Worm (Caenorhabditis elegans) whole organism, L4/young adult: ENCODE results near the gene F55B11.3.
"Not testable (repeated sequence)": the region's sequence is repeated elsewhere in the genome, so short reads cannot be mapped to it uniquely, and the experiment has no call there.

Experiments used
- W03F9.2 ChIP-seq: fragments of 150-350 bp; optimal IDR thresholded peaks from 2 replicates; lab custom pipeline; 2014; ENCODE audit warnings: missing biosample characterization, missing genetic modification characterization
- dao-5 ChIP-seq: sonication (generic microtip); optimal IDR thresholded peaks from 2 replicates; lab custom pipeline; 2016; ENCODE audit warnings: missing genotype, missing genetic modification characterization, moderate library complexity, missing compliant biosample characterization
- him-1 ChIP-seq: sonication (generic microtip); optimal IDR thresholded peaks from 2 replicates; lab custom pipeline; 2016; ENCODE audit warnings: missing genotype, missing genetic modification reagents, missing genetic modification characterization, missing compliant biosample characterization

Gene F55B11.3

ce11 chrIV:14395531-14395930 is 29.0 kb upstream of the F55B11.3 start:
- TF ChIP-seq him-1 (tag; lab: Kevin White, UChicago), result no peak
- TF ChIP-seq dao-5, result no peak
- TF ChIP-seq W03F9.2 (tag; lab: Kevin White, UChicago), result no peak

DNA sequence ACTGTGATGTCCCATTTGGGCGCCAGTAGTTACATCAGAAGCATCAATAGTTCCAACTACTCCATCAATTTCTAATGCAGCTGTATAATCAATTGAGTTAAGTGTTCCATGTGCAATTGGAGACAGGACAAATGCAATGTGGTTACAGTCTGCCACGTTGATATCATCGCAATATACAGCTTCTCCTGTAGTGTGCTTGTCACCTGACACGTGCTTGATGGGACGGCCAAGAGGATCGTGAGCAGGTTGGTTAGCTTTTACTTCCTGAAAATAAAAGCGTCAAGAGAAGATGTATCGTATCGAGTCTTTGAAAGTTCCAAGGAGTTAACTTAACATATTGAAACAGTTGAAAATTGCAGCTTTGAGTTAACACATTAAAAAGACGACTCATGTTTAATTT is 15.9 kb upstream of the F55B11.3 start:
- no peak for TF ChIP-seq him-1 (tag; lab: Kevin White, UChicago)
- TF ChIP-seq W03F9.2 (tag; lab: Kevin White, UChicago), result no peak
- no peak for TF ChIP-seq dao-5

- TF ChIP-seq him-1 (tag; lab: Kevin White, UChicago) (no peak), W03F9.2 (tag; lab: Kevin White, UChicago) (no peak), dao-5 (no peak)
These were observed 11.8 kb upstream of the F55B11.3 start, which contains the start of gene xdh-1 for ce11 chrIV:14412655-14413054. TSS of gene xdh-1 (minus strand) at chrIV:14412894.

DNA sequence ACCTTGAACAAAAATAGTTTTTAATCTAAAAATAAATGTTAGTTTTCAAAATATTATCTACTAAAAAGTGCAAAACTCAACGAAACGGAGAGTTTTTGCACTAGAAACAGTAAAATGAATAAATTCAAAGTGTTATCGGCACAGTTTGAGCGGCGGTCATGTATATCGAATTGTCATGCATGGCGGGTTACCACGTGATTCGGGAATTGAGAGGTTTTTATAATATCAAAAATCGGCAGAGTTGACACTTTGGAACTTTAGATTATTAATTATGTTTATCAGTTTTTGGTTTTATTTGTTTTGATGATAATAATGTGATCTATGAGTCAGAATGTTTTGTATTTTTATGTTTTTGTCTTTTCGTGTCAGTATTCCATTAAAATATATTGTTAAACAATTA is 11.1 kb upstream of the F55B11.3 start:
- TF ChIP-seq him-1 (tag; lab: Kevin White, UChicago), result no peak
- no peak for TF ChIP-seq W03F9.2 (tag; lab: Kevin White, UChicago)
- TF ChIP-seq dao-5, result no peak

DNA sequence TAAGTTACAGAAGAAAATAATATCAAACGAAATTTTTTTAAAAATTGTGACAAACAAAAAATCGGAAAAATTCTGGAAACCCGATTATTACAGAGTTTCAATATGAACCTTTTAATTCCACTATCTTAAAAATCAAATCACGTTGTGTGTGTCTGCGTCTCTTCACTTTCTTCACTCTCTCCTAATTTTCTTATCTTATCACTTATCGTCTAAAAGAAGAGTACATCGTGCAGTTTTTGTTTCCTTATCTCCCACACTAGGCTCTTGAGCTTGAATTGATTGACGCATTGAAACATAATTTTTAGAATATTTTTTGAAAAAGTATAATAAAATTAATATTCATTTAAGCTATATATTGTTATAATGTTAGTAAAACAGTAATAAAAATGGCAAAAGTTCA is 10.3 kb upstream of the F55B11.3 start:
- TF ChIP-seq dao-5 (no peak), W03F9.2 (tag; lab: Kevin White, UChicago) (no peak), him-1 (tag; lab: Kevin White, UChicago) (no peak)

ce11 chrIV:14417128-14417527 is 7.4 kb upstream of the F55B11.3 start, which contains the start of gene F55B11.6:
TSS of gene F55B11.6 (minus strand) at chrIV:14417228.
- TF ChIP-seq him-1 (tag; lab: Kevin White, UChicago), result no peak
- no peak for TF ChIP-seq W03F9.2 (tag; lab: Kevin White, UChicago)
- no peak for TF ChIP-seq dao-5

DNA sequence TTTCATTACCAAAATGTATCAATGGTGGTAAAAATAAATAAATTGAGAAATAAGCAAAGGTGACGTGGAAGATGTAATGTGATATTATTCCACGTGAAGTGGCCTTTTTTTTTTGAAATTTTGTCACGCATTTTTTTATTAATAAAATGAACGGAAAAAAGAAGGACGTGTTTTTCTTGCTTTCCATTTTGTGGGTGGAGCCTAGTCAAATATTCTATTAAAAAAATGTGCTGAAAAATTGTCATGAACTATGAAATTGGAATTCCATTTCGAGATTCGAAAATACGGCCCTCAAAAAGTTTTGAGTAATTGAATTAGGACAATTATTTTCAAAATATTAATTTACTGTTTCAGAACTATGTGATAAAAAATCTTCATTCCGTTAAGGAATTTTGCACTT is 2.6 kb upstream of the F55B11.3 start, which contains the start of gene F55B11.7:
TSS of gene F55B11.7 (minus strand) at position 101 of the 400 bp plus-strand sequence.
- TF ChIP-seq W03F9.2 (tag; lab: Kevin White, UChicago) (no peak), dao-5 (no peak), him-1 (tag; lab: Kevin White, UChicago) (no peak)

DNA sequence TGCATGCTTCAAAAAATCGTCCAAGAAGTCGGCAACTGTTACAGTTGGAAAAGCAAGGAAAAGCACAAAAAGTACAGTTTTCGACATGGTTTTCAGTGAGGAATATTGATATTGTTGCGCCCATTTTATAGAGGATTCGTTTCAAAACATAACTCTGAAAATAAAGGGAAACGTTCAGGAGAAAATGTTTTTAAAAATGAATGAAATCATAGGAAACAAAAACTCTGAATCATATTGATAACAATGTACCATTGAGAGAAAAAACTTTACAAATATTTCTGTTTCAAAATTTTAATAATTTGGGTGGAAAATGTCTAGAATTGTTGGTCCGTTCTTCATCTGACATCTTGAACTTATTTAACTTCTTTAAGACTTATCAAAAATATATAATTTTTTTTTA is 1.3 kb upstream of the F55B11.3 start, which contains the start of gene F55B11.2:
TSS of gene F55B11.2 (minus strand) at position 101 of the 400 bp plus-strand sequence.
- no peak for TF ChIP-seq W03F9.2 (tag; lab: Kevin White, UChicago)
- no peak for TF ChIP-seq dao-5
- TF ChIP-seq him-1 (tag; lab: Kevin White, UChicago), result no peak

DNA sequence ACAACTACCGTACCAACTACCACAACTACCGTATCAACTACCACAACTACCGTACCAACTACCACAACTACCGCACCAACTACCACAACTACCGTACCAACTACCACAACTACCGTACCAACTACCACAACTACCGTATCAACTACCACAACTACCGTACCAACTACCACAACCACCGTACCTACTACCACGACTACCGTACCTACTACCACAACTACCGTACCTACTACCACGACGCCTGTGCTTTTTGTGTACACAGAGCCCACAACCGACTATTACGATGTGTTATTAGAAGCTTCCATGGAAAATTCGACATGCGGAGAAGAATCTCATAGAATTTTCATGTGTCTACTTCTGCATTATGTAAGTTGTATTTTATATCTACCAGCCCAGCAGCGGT is 2.9 kb downstream of the F55B11.3 start, which contains the start of gene F55B11.5:
TSS of gene F55B11.5 (plus strand) at position 301 of the 400 bp plus-strand sequence.
- TF ChIP-seq W03F9.2 (tag; lab: Kevin White, UChicago); dao-5; him-1 (tag; lab: Kevin White, UChicago): not testable (repeated sequence)

- TF ChIP-seq him-1 (tag; lab: Kevin White, UChicago) (no peak), W03F9.2 (tag; lab: Kevin White, UChicago) (no peak), dao-5 (no peak)
These were observed 6.4 kb downstream of the F55B11.3 start, which contains the start of gene F55B11.4 for ce11 chrIV:14430853-14431252. TSS of gene F55B11.4 (minus strand) at chrIV:14430920.

DNA sequence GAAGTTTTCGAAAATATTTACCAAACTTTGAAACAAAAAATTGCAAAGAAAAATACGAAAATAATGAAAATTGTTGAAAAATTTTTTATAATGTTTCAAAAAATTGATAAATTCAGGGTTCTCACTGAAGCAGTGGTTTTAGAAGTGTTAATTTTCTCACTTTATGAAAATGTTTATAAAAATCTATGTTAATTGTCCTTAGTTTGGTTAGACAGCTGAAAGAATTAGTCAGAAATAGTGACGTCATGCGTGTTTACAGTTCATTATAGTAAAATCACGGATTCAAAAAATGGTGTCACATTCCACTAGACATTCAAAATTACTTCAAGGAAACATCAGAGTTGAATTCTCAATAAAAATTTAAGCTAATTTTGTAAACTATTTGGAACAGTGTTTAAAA is 11.4 kb downstream of the F55B11.3 start:
- TF ChIP-seq him-1 (tag; lab: Kevin White, UChicago), result no peak
- no peak for TF ChIP-seq W03F9.2 (tag; lab: Kevin White, UChicago)
- TF ChIP-seq dao-5, result no peak

DNA sequence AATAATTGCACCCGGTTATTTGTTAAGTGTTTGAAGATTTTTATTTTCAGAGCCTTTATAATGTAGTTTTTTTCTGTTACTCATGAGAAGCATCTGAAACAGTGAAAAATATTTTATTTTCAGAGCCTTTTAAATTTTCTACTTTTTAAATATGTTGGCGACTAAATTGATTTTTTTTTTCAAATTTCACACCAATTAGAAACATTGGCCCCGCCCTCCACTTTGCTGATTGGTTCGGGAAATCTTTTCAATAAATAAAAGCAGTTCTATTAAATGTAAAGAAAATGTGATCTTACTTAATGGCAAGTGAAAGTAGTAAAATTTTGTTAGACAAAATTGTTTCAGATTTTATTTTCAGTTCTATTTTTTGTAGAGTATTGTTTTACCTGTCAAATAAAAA is 12.9 kb downstream of the F55B11.3 start:
- TF ChIP-seq W03F9.2 (tag; lab: Kevin White, UChicago), result no peak
- TF ChIP-seq dao-5, result no peak
- no peak for TF ChIP-seq him-1 (tag; lab: Kevin White, UChicago)

ce11 chrIV:14444077-14444476 is 19.6 kb downstream of the F55B11.3 start, which contains the start of gene tra-3:
TSS of gene tra-3 (minus strand) at chrIV:14444183.
- no peak for TF ChIP-seq W03F9.2 (tag; lab: Kevin White, UChicago)
- no peak for TF ChIP-seq dao-5
- no peak for TF ChIP-seq him-1 (tag; lab: Kevin White, UChicago)

DNA sequence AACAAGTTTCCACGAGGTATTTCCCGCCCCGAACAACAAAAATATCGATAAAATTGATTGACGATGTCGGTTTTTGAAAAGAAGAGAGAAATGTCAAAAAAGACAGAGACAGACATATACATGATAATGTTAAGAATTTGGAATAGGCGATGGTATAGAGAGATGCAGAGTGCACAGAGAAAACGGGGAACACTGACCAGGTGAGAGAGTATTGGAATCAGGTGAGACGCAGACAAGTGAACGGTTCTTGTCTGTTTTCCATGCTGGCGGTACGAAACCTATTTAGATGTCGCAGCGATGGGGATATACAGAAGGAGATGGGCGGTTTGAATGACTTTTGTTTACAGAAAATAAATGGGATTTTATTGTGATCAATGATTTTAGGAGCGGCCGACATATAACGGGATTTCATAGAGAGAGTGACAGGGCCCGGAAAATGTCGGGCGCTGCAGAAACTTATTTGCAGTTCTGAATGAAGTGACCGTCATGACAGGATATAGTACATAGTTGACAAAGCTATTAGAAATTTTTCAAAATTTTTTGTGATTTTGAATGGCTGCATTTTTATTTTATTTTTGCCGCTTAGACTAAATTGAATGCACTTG is 20.8 kb downstream of the F55B11.3 start:
- TF ChIP-seq him-1 (tag; lab: Kevin White, UChicago) (no peak), dao-5 (no peak), W03F9.2 (tag; lab: Kevin White, UChicago) (no peak)
